Fruit fly (Drosophila melanogaster): Measurements from ENCODE around the gene Ntf-2.

The Ntf-2 gene

DNA sequence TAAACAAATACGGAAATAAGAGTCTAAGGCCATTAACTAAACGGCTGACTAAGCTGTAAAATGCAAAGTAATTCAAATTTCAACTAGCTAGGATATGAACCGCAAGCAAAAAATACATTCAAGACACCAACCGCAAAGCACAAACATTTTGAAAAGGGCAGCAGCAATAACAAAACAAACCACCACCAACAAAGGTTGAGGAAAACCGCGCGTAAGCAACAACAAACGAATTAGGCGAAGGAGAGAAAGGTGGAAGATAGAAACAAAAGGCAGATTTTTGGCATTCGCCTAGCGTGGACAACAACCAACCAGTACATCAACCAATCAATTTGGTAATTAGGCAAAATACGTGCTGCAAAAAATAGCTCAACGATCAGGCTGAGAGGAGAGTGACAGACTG lies 25.3 kb downstream of the Ntf-2 start:
- TF ChIP-seq Pif1A (GFP tag; optimal IDR thresholded peaks at IDR 0.05) (no peak), D1 (tag; optimal IDR thresholded peaks at IDR 0.05) (no peak), CG4496 (GFP tag; IDR thresholded peaks at IDR 0.05) (no peak), CG13204 (GFP tag; optimal IDR thresholded peaks at IDR 0.05) (no peak), CG10348 (GFP tag; IDR thresholded peaks at IDR 0.05) (no peak), CG8301 (tag; optimal IDR thresholded peaks at IDR 0.05) (no peak), CG15710 (tag; optimal IDR thresholded peaks at IDR 0.05) (no peak), CG17806 (tag; optimal IDR thresholded peaks at IDR 0.05) (no peak), gl (tag; optimal IDR thresholded peaks at IDR 0.05) (no peak)

- peak; percentile 77 for TF ChIP-seq CG8159 (tag; optimal IDR thresholded peaks at IDR 0.05)
- TF ChIP-seq Snoo (tag; optimal IDR thresholded peaks at IDR 0.05) = peak; percentile 95
- peak; percentile 77 for TF ChIP-seq CG14655 (GFP tag; optimal IDR thresholded peaks at IDR 0.05)
- 0 out of 2 replicates have a peak, but pooled peaks have one; percentile 41 for TF ChIP-seq CG10348 (GFP tag; IDR thresholded peaks at IDR 0.05)
- TF ChIP-seq Pif1A (GFP tag; optimal IDR thresholded peaks at IDR 0.05) = peak; percentile 89
- TF ChIP-seq CG17806 (tag; optimal IDR thresholded peaks at IDR 0.05) = peak; percentile 78
- TF ChIP-seq CG32121 (GFP tag; IDR thresholded peaks at IDR 0.05) = peak; percentile 88
- TF ChIP-seq Ets98B (GFP tag; IDR thresholded peaks at IDR 0.05) = peak; percentile 93
- peak; percentile 82 for TF ChIP-seq CG12605 (GFP tag; IDR thresholded peaks at IDR 0.05)
- peak; percentile 72 for TF ChIP-seq CG9948 (tag; optimal IDR thresholded peaks at IDR 0.05)
- peak; percentile 95 for TF ChIP-seq CG4496 (GFP tag; IDR thresholded peaks at IDR 0.05)
- TF ChIP-seq gl (tag; optimal IDR thresholded peaks at IDR 0.05) = peak; percentile 70
- TF ChIP-seq CG34367 (tag; optimal IDR thresholded peaks at IDR 0.05) = peak; percentile 76
- peak; percentile 68 for TF ChIP-seq CG8301 (tag; optimal IDR thresholded peaks at IDR 0.05)
- TF ChIP-seq fd96Ca (GFP tag; IDR thresholded peaks at IDR 0.05) = peak; percentile 93
- no peak for TF ChIP-seq D1 (tag; optimal IDR thresholded peaks at IDR 0.05)
- TF ChIP-seq CG13204 (GFP tag; optimal IDR thresholded peaks at IDR 0.05) = peak; percentile 49
- TF ChIP-seq CG15710 (tag; optimal IDR thresholded peaks at IDR 0.05) = peak; percentile 84
- peak; percentile 70 for TF ChIP-seq rn (GFP tag; IDR thresholded peaks at IDR 0.05)
- no peak for TF ChIP-seq EcR (GFP tag; optimal IDR thresholded peaks at IDR 0.05)
- peak; percentile 92 for TF ChIP-seq Pif1B (GFP tag; optimal IDR thresholded peaks at IDR 0.05)
Observed at dm6 chrX:21064927-21065326, 29.7 kb downstream of the Ntf-2 start.

dm6 chrX:21065775-21066174 lies 30.5 kb downstream of the Ntf-2 start:
- peak; percentile 16 for TF ChIP-seq EcR (GFP tag; optimal IDR thresholded peaks at IDR 0.05)
- TF ChIP-seq rn (GFP tag; IDR thresholded peaks at IDR 0.05) = no peak
- TF ChIP-seq Snoo (tag; optimal IDR thresholded peaks at IDR 0.05) = no peak

dm6 chrX:21067474-21067873 lies 32.2 kb downstream of the Ntf-2 start, which contains the start of gene CG32512:
CG32512 (minus strand) TSS chrX:21067540.
- TF ChIP-seq fd96Ca (GFP tag; IDR thresholded peaks at IDR 0.05) = peak; percentile 34; the same call in 1 of the 3 replicates
- TF ChIP-seq CG13204 (GFP tag; optimal IDR thresholded peaks at IDR 0.05) = peak; percentile 43
- no peak for TF ChIP-seq CG32121 (GFP tag; IDR thresholded peaks at IDR 0.05)
- no peak for TF ChIP-seq CG8159 (tag; optimal IDR thresholded peaks at IDR 0.05)
- TF ChIP-seq EcR (GFP tag; optimal IDR thresholded peaks at IDR 0.05) = peak; percentile 15
- TF ChIP-seq CG15710 (tag; optimal IDR thresholded peaks at IDR 0.05) = no peak
- peak; percentile 37; the same call in 2 of the 3 replicates for TF ChIP-seq CG4496 (GFP tag; IDR thresholded peaks at IDR 0.05)
- TF ChIP-seq Ets98B (GFP tag; IDR thresholded peaks at IDR 0.05) = peak; percentile 49
- no peak for TF ChIP-seq CG9948 (tag; optimal IDR thresholded peaks at IDR 0.05)

- TF ChIP-seq CG8301 (tag; optimal IDR thresholded peaks at IDR 0.05) (peak; percentile 18), CG9948 (tag; optimal IDR thresholded peaks at IDR 0.05) (peak; percentile 41), CG15710 (tag; optimal IDR thresholded peaks at IDR 0.05) (peak; percentile 20), CG13204 (GFP tag; optimal IDR thresholded peaks at IDR 0.05) (no peak), CG14655 (GFP tag; optimal IDR thresholded peaks at IDR 0.05) (peak; percentile 59), Pif1B (GFP tag; optimal IDR thresholded peaks at IDR 0.05) (peak; percentile 15), CG4496 (GFP tag; IDR thresholded peaks at IDR 0.05) (peak; percentile 67), CG10348 (GFP tag; IDR thresholded peaks at IDR 0.05) (no peak), fd96Ca (GFP tag; IDR thresholded peaks at IDR 0.05) (0 out of 3 replicates have a peak, but pooled peaks have one; percentile 24), CG8159 (tag; optimal IDR thresholded peaks at IDR 0.05) (peak; percentile 58), CG32121 (GFP tag; IDR thresholded peaks at IDR 0.05) (peak; percentile 28; the same call in 1 of the 2 replicates), CG34367 (tag; optimal IDR thresholded peaks at IDR 0.05) (peak; percentile 14), rn (GFP tag; IDR thresholded peaks at IDR 0.05) (no peak), Snoo (tag; optimal IDR thresholded peaks at IDR 0.05) (peak; percentile 43), EcR (GFP tag; optimal IDR thresholded peaks at IDR 0.05) (no peak), Pif1A (GFP tag; optimal IDR thresholded peaks at IDR 0.05) (no peak), CG17806 (tag; optimal IDR thresholded peaks at IDR 0.05) (peak; percentile 22), Ets98B (GFP tag; IDR thresholded peaks at IDR 0.05) (peak; percentile 23; the same call in 1 of the 2 replicates)
Observed at dm6 chrX:21067908-21068307, 32.6 kb downstream of the Ntf-2 start.

DNA sequence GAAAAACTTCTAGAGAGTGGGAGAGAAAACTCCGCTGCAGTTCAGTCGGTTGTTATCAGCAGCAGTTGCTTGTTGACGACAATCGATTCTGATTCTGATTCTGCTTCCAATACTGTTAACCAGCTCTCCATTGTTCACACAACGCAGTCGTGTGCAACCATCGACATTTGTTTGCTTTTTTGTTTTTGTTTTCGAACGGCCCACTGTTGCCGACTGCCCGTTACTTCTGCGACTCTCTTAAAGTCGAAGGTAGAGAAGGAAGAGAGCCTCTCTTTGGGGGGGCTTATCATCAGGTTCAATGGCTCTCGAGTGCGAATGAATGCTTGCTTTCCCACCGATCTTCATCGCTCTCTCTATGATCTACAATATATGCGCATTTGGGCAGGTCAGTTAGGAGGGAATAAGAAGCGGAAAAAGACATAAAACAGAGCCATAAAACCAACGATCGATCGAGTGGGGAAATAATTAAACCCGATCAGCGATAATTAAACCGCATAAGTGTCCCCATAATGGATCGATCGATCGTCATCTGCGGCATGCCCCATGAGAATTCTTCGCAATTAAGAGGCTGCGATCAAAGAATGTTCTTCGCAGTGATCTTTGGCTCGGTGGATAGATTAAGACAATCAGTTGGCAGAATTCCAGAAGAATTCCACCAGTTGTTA lies 36.6 kb downstream of the Ntf-2 start:
- TF ChIP-seq CG17806 (tag; optimal IDR thresholded peaks at IDR 0.05) (no peak), CG4496 (GFP tag; IDR thresholded peaks at IDR 0.05) (peak; percentile 45; the same call in 1 of the 3 replicates), CG34367 (tag; optimal IDR thresholded peaks at IDR 0.05) (no peak), fd96Ca (GFP tag; IDR thresholded peaks at IDR 0.05) (no peak), CG14655 (GFP tag; optimal IDR thresholded peaks at IDR 0.05) (no peak), CG8159 (tag; optimal IDR thresholded peaks at IDR 0.05) (no peak), Pif1B (GFP tag; optimal IDR thresholded peaks at IDR 0.05) (no peak), EcR (GFP tag; optimal IDR thresholded peaks at IDR 0.05) (peak; percentile 96), Pif1A (GFP tag; optimal IDR thresholded peaks at IDR 0.05) (peak; percentile 16), CG13204 (GFP tag; optimal IDR thresholded peaks at IDR 0.05) (peak; percentile 67), CG10348 (GFP tag; IDR thresholded peaks at IDR 0.05) (no peak), CG8301 (tag; optimal IDR thresholded peaks at IDR 0.05) (no peak), CG9948 (tag; optimal IDR thresholded peaks at IDR 0.05) (no peak), CG15710 (tag; optimal IDR thresholded peaks at IDR 0.05) (peak; percentile 16), Ets98B (GFP tag; IDR thresholded peaks at IDR 0.05) (no peak; the same call in 1 of the 2 replicates), gl (tag; optimal IDR thresholded peaks at IDR 0.05) (peak; percentile 72), rn (GFP tag; IDR thresholded peaks at IDR 0.05) (no peak), CG12605 (GFP tag; IDR thresholded peaks at IDR 0.05) (0 out of 2 replicates have a peak, but pooled peaks have one; percentile 29), D1 (tag; optimal IDR thresholded peaks at IDR 0.05) (no peak), CG32121 (GFP tag; IDR thresholded peaks at IDR 0.05) (no peak), Snoo (tag; optimal IDR thresholded peaks at IDR 0.05) (no peak)

Data from whole organism, pupa.